Fruit fly (Drosophila melanogaster) Kc167 (cell line): ENCODE data around the gene CG34433.

ENCODE experiments used
- Myc ChIP-seq: fragments of >200 bp; optimal IDR thresholded peaks from 2 replicates; lab custom pipeline; 2017; ENCODE audit warnings: missing external identifiers
- Sin3A ChIP-seq: fragments of >200 bp; optimal IDR thresholded peaks from 2 replicates; lab custom pipeline; 2018; ENCODE audit warnings: missing external identifiers
- h ChIP-seq: fragments of >200 bp; optimal IDR thresholded peaks from 3 replicates; lab custom pipeline; 2018; ENCODE audit warnings: missing external identifiers
- insv ChIP-seq: fragments of >200 bp; optimal IDR thresholded peaks from 3 replicates; lab custom pipeline; 2018; ENCODE audit warnings: missing external identifiers
- psq ChIP-seq: fragments of >200 bp; optimal IDR thresholded peaks from 2 replicates; lab custom pipeline; 2017; ENCODE audit warnings: missing external identifiers

- TF ChIP-seq insv (lab: Kevin White, UChicago), result no peak
- no peak for TF ChIP-seq psq
- no peak for TF ChIP-seq Sin3A
- no peak for TF ChIP-seq Myc (lab: Kevin White, UChicago)
- TF ChIP-seq h (lab: Kevin White, UChicago), result no peak
Observed at dm6 chr3R:30603881-30604280, 45.9 kb upstream of the CG34433 start, which contains the start of gene PH4alphaNE3.
